Worm (Caenorhabditis elegans) whole organism, L1 larva: ENCODE measurements around the gene K08B12.1.

Source experiments
- C04F5.9 ChIP-seq: sonication (generic microtip); optimal IDR thresholded peaks from 2 replicates; lab custom pipeline; 2016; ENCODE audit warnings: missing genetic modification characterization, missing compliant biosample characterization
- C16A3.4 ChIP-seq: fragments of 150-350 bp; optimal IDR thresholded peaks from 2 replicates; lab custom pipeline; 2014; ENCODE audit warnings: missing biosample characterization, missing genetic modification characterization
- F16B12.6 ChIP-seq: fragments of 150-350 bp; optimal IDR thresholded peaks from 2 replicates; lab custom pipeline; 2014; ENCODE audit warnings: missing biosample characterization, missing genetic modification characterization
- aha-1 ChIP-seq: fragments of 150-350 bp; optimal IDR thresholded peaks from 2 replicates; lab custom pipeline; 2014; ENCODE audit warnings: missing biosample characterization, missing genetic modification characterization
- alr-1 ChIP-seq: fragments of 200-800 bp; sonication (Bioruptor generic); optimal IDR thresholded peaks from 2 replicates; lab custom pipeline; 2018; ENCODE audit warnings: borderline replicate concordance, mild to moderate bottlenecking, missing genetic modification characterization, missing compliant biosample characterization
- ama-1 ChIP-seq: fragments of 150-350 bp; optimal IDR thresholded peaks from 2 replicates; lab custom pipeline; 2014
- blmp-1 ChIP-seq: fragments of 150-350 bp; optimal IDR thresholded peaks from 2 replicates; lab custom pipeline; 2014; ENCODE audit warnings: missing biosample characterization, missing genetic modification characterization
- ceh-8 ChIP-seq: fragments of 200-800 bp; sonication (Bioruptor generic); optimal IDR thresholded peaks from 2 replicates; lab custom pipeline; 2018; ENCODE audit warnings: mild to moderate bottlenecking, missing genetic modification characterization, moderate library complexity, missing compliant biosample characterization
- ceh-88 ChIP-seq: fragments of 200-800 bp; sonication (Bioruptor generic); IDR thresholded peaks from 2 replicates; pipeline ENCODE4 v1.3.6; 2022; ENCODE audit warnings: missing genetic modification characterization, missing compliant biosample characterization
- ces-1 ChIP-seq: fragments of 150-350 bp; optimal IDR thresholded peaks from 2 replicates; lab custom pipeline; 2014; ENCODE audit warnings: missing biosample characterization, missing genetic modification reagents, missing genetic modification characterization
- dpl-1 ChIP-seq, 3 experiments: fragments of 150-350 bp in 2 of 3; sonication (generic microtip) in 1 of 3; optimal IDR thresholded peaks; 2 replicates each; lab custom pipeline; 2014 to 2017; ENCODE audit warnings: missing biosample characterization in 3 of 3, missing genetic modification characterization in 3 of 3, missing genetic modification reagents in 3 of 3
- dsc-1 ChIP-seq: sonication (generic microtip); optimal IDR thresholded peaks from 2 replicates; lab custom pipeline; 2016; ENCODE audit warnings: mild to moderate bottlenecking, missing genetic modification characterization, missing compliant biosample characterization
- efl-3 ChIP-seq: fragments of 200-800 bp; sonication (Bioruptor generic); optimal IDR thresholded peaks from 2 replicates; lab custom pipeline; 2018; ENCODE audit warnings: mild to moderate bottlenecking, missing genetic modification characterization, missing compliant biosample characterization
- egl-13 ChIP-seq: sonication (generic microtip); optimal IDR thresholded peaks from 2 replicates; lab custom pipeline; 2016; ENCODE audit warnings: missing genotype, missing genetic modification reagents, missing genetic modification characterization, missing compliant biosample characterization
- egl-27 ChIP-seq, 2 experiments: fragments of 150-350 bp in 1 of 2; sonication (generic microtip); optimal IDR thresholded peaks; 3 replicates each; lab custom pipeline; 2017 to 2018; ENCODE audit warnings: missing biosample characterization in 2 of 2, missing genetic modification characterization in 2 of 2, missing genetic modification reagents in 2 of 2
- elt-2 ChIP-seq: sonication (generic microtip); optimal IDR thresholded peaks from 2 replicates; lab custom pipeline; 2016; ENCODE audit warnings: missing genetic modification characterization, mild to moderate bottlenecking, inconsistent platforms, missing compliant biosample characterization, missing genetic modification reagents
- ets-5 ChIP-seq: fragments of 200-800 bp; sonication (Bioruptor generic); IDR thresholded peaks from 2 replicates; pipeline ENCODE4 v1.3.6; 2022; ENCODE audit warnings: missing genetic modification characterization, missing compliant biosample characterization
- fkh-10 ChIP-seq: sonication (generic microtip); optimal IDR thresholded peaks from 2 replicates; lab custom pipeline; 2017; ENCODE audit warnings: missing biosample characterization, missing genetic modification reagents, missing genetic modification characterization
- fkh-8 ChIP-seq: sonication (generic microtip); optimal IDR thresholded peaks from 2 replicates; lab custom pipeline; 2016; ENCODE audit warnings: mild to moderate bottlenecking, missing genetic modification characterization, missing compliant biosample characterization
- fos-1 ChIP-seq: fragments of 150-350 bp; optimal IDR thresholded peaks from 2 replicates; lab custom pipeline; 2014; ENCODE audit warnings: missing biosample characterization, missing genetic modification characterization
- hlh-4 ChIP-seq: sonication (generic microtip); optimal IDR thresholded peaks from 2 replicates; lab custom pipeline; 2016; ENCODE audit warnings: mild to moderate bottlenecking, missing genetic modification characterization, missing compliant biosample characterization
- irx-1 ChIP-seq: sonication (generic microtip); optimal IDR thresholded peaks from 2 replicates; lab custom pipeline; 2016; ENCODE audit warnings: missing genetic modification characterization, missing compliant biosample characterization
- jun-1 ChIP-seq: fragments of 150-350 bp; optimal IDR thresholded peaks from 2 replicates; lab custom pipeline; 2014; ENCODE audit warnings: missing biosample characterization, missing genetic modification reagents, missing genetic modification characterization
- lin-14 ChIP-seq: fragments of 200-800 bp; sonication (Bioruptor generic); optimal IDR thresholded peaks from 2 replicates; lab custom pipeline; 2018; ENCODE audit warnings: mild to moderate bottlenecking, missing genetic modification characterization, moderate library complexity, missing compliant biosample characterization
- lin-35 ChIP-seq, 2 experiments: fragments of 150-350 bp; optimal IDR thresholded peaks; 2 replicates each; lab custom pipeline; 2014; ENCODE audit warnings: missing biosample characterization in 2 of 2, missing genetic modification characterization in 2 of 2, missing genetic modification reagents in 2 of 2
- lsy-2 ChIP-seq, 2 experiments: fragments of 150-350 bp; optimal IDR thresholded peaks; 2 replicates each; lab custom pipeline; 2014; ENCODE audit warnings: missing biosample characterization in 2 of 2, missing genetic modification characterization in 2 of 2
- mdl-1 ChIP-seq, 2 experiments: fragments of 150-350 bp; optimal IDR thresholded peaks; 2 replicates each; lab custom pipeline; 2014 to 2017; ENCODE audit warnings: missing biosample characterization in 2 of 2, missing genetic modification characterization in 2 of 2, inconsistent platforms in 1 of 2
- mef-2 ChIP-seq: fragments of 150-350 bp; optimal IDR thresholded peaks from 2 replicates; lab custom pipeline; 2014; ENCODE audit warnings: missing biosample characterization, missing genetic modification characterization
- mep-1 ChIP-seq: fragments of 150-350 bp; optimal IDR thresholded peaks from 2 replicates; lab custom pipeline; 2014; ENCODE audit warnings: missing biosample characterization, missing genetic modification characterization
- nhr-11 ChIP-seq: fragments of 150-350 bp; optimal IDR thresholded peaks from 2 replicates; lab custom pipeline; 2014; ENCODE audit warnings: missing biosample characterization, missing genetic modification characterization
- nhr-19 ChIP-seq: fragments of 200-800 bp; sonication (Bioruptor generic); conservative IDR thresholded peaks from 2 replicates; pipeline ENCODE4 v1.3.6; 2022; ENCODE audit warnings: missing genetic modification characterization, missing compliant biosample characterization
- nhr-20 ChIP-seq: sonication (generic microtip); optimal IDR thresholded peaks from 2 replicates; lab custom pipeline; 2016; ENCODE audit warnings: mild to moderate bottlenecking, missing genetic modification characterization, missing compliant biosample characterization
- nhr-237 ChIP-seq: fragments of 150-350 bp; optimal IDR thresholded peaks from 2 replicates; lab custom pipeline; 2014; ENCODE audit warnings: missing biosample characterization, missing genetic modification characterization
- nhr-47 ChIP-seq: sonication (generic microtip); optimal IDR thresholded peaks from 2 replicates; lab custom pipeline; 2016; ENCODE audit warnings: mild to moderate bottlenecking, missing genetic modification characterization, moderate library complexity, missing compliant biosample characterization
- nhr-71 ChIP-seq: sonication (generic microtip); optimal IDR thresholded peaks from 2 replicates; lab custom pipeline; 2016; ENCODE audit warnings: mild to moderate bottlenecking, missing genetic modification characterization, moderate library complexity, missing compliant biosample characterization
- nhr-76 ChIP-seq: sonication (generic microtip); optimal IDR thresholded peaks from 2 replicates; lab custom pipeline; 2017; ENCODE audit warnings: missing biosample characterization, missing genetic modification characterization
- nhr-77 ChIP-seq: fragments of 150-350 bp; optimal IDR thresholded peaks from 2 replicates; lab custom pipeline; 2014; ENCODE audit warnings: missing biosample characterization, missing genetic modification characterization
- nhr-84 ChIP-seq: sonication (generic microtip); optimal IDR thresholded peaks from 2 replicates; lab custom pipeline; 2017; ENCODE audit warnings: missing biosample characterization, missing genetic modification characterization
- nhr-85 ChIP-seq: sonication (generic microtip); peaks from one replicate; lab custom pipeline; 2016; ENCODE audit warnings: missing genetic modification characterization, inconsistent platforms, missing compliant biosample characterization
- pag-3 ChIP-seq: sonication (generic microtip); optimal IDR thresholded peaks from 2 replicates; lab custom pipeline; 2017; ENCODE audit warnings: missing genetic modification characterization, mild to moderate bottlenecking, missing compliant biosample characterization, antibody characterized with exemption, borderline replicate concordance; ENCODE audit not compliant: insufficient read depth
- pax-3 ChIP-seq: fragments of 200-800 bp; sonication (Bioruptor generic); optimal IDR thresholded peaks from 2 replicates; lab custom pipeline; 2018; ENCODE audit warnings: mild to moderate bottlenecking, missing genetic modification characterization, moderate library complexity, missing compliant biosample characterization
- pqm-1 ChIP-seq: sonication (generic microtip); optimal IDR thresholded peaks from 3 replicates; lab custom pipeline; 2017; ENCODE audit warnings: missing biosample characterization, missing genetic modification characterization
- skn-1 ChIP-seq: fragments of 150-350 bp; optimal IDR thresholded peaks from 2 replicates; lab custom pipeline; 2014; ENCODE audit warnings: missing biosample characterization, missing genetic modification characterization
- snpc-4 ChIP-seq: fragments of 150-350 bp; optimal IDR thresholded peaks from 2 replicates; lab custom pipeline; 2014; ENCODE audit warnings: missing biosample characterization, missing genetic modification characterization
- swsn-7 ChIP-seq: sonication (generic microtip); optimal IDR thresholded peaks from 2 replicates; lab custom pipeline; 2016; ENCODE audit warnings: missing genetic modification characterization, missing compliant biosample characterization
- tbx-2 ChIP-seq: sonication (generic microtip); optimal IDR thresholded peaks from 2 replicates; lab custom pipeline; 2016; ENCODE audit warnings: missing genetic modification characterization, missing compliant biosample characterization
- tlp-1 ChIP-seq: fragments of 150-350 bp; optimal IDR thresholded peaks from 2 replicates; lab custom pipeline; 2014; ENCODE audit warnings: missing biosample characterization, missing genetic modification characterization
- unc-86 ChIP-seq: sonication (generic microtip); optimal IDR thresholded peaks from 2 replicates; lab custom pipeline; 2016; ENCODE audit warnings: missing genetic modification characterization, missing compliant biosample characterization
- xbp-1 ChIP-seq: sonication (generic microtip); optimal IDR thresholded peaks from 2 replicates; lab custom pipeline; 2016; ENCODE audit warnings: missing genetic modification characterization, missing compliant biosample characterization
- zag-1 ChIP-seq: fragments of 150-350 bp; optimal IDR thresholded peaks from 2 replicates; lab custom pipeline; 2014; ENCODE audit warnings: missing biosample characterization, missing genetic modification characterization
- ztf-11 ChIP-seq, 2 experiments: sonication (generic microtip); optimal IDR thresholded peaks; 2 replicates each; lab custom pipeline; 2016 to 2017; ENCODE audit warnings: missing genetic modification characterization in 2 of 2, missing biosample characterization in 1 of 2, missing compliant biosample characterization in 1 of 2

Gene K08B12.1

ce11 chrV:6244631-6245030 is 14.5 kb upstream of the K08B12.1 start:
- TF ChIP-seq egl-13 (tag; lab: Kevin White, UChicago) = peak; percentile 71
- TF ChIP-seq mef-2 (tag; lab: Kevin White, UChicago) = no peak
- TF ChIP-seq swsn-7 (tag; lab: Kevin White, UChicago) = peak; percentile 33
- no peak for TF ChIP-seq ces-1 (GFP tag; lab: Kevin White, UChicago)
- no peak for TF ChIP-seq ceh-8
- peak; percentile 10 for TF ChIP-seq unc-86 (tag; lab: Kevin White, UChicago)
- TF ChIP-seq nhr-47 (tag; lab: Kevin White, UChicago) = peak; percentile 67
- no peak for TF ChIP-seq fos-1 (tag; lab: Kevin White, UChicago)
- TF ChIP-seq pag-3 (tag; lab: Kevin White, UChicago) = no peak
- no peak for TF ChIP-seq fkh-10 (GFP tag; lab: Kevin White, UChicago)
- peak; percentile 91 for TF ChIP-seq fkh-8 (tag; lab: Kevin White, UChicago)
- TF ChIP-seq nhr-20 (tag; lab: Kevin White, UChicago) = peak; percentile 27
- TF ChIP-seq lsy-2 (tag; optimal IDR thresholded peaks at IDR 0.05; lab: Kevin White, UChicago) = peak in 1 of 2 experiments; percentile 24
- TF ChIP-seq nhr-71 = peak; percentile 69
- peak; percentile 25 for TF ChIP-seq pax-3
- TF ChIP-seq ztf-11 (tag; optimal IDR thresholded peaks at IDR 0.05; lab: Kevin White, UChicago) = no peak
- TF ChIP-seq jun-1 (tag; lab: Kevin White, UChicago) = no peak
- TF ChIP-seq tbx-2 (tag; lab: Kevin White, UChicago) = peak; percentile 35
- peak; percentile 35 for TF ChIP-seq hlh-4 (tag; lab: Kevin White, UChicago)
- TF ChIP-seq lin-14 (GFP tag; lab: Kevin White, UChicago) = peak; percentile 79
- no peak for TF ChIP-seq nhr-85 (tag; lab: Kevin White, UChicago)
- TF ChIP-seq nhr-11 (tag; lab: Kevin White, UChicago) = peak; percentile 2
- no peak for TF ChIP-seq ets-5 (GFP tag; lab: Robert Waterston, UW)
- TF ChIP-seq zag-1 = no peak

- TF ChIP-seq nhr-19 (peak; percentile 91), nhr-76 (tag; lab: Kevin White, UChicago) (peak; percentile 58), pqm-1 (tag; lab: Kevin White, UChicago) (no peak), ceh-8 (peak; percentile 31), nhr-237 (peak; percentile 48), efl-3 (GFP tag; lab: Kevin White, UChicago) (peak; percentile 37), mdl-1 (tag; optimal IDR thresholded peaks at IDR 0.05; lab: Kevin White, UChicago) (peak in 1 of 2 experiments; percentile 90), dsc-1 (peak; percentile 71), F16B12.6 (tag; lab: Kevin White, UChicago) (no peak), elt-2 (tag; lab: Kevin White, UChicago) (peak; percentile 51), C16A3.4 (peak; percentile 66), skn-1 (peak; percentile 86), C04F5.9 (peak; percentile 4), nhr-77 (tag; lab: Kevin White, UChicago) (peak; percentile 79), ama-1 (lab: Kevin White, UChicago) (no peak), ceh-88 (peak; percentile 60; the same call in 1 of the 2 replicates), tbx-2 (tag; lab: Kevin White, UChicago) (peak; percentile 93), aha-1 (tag; lab: Kevin White, UChicago) (peak; percentile 14), tlp-1 (no peak), egl-27 (tag; optimal IDR thresholded peaks at IDR 0.05; lab: Kevin White, UChicago) (peak; percentile 71 to 90), nhr-71 (peak; percentile 97), nhr-84 (tag; lab: Kevin White, UChicago) (no peak), dpl-1 (GFP tag; optimal IDR thresholded peaks at IDR 0.05; lab: Kevin White, UChicago) (peak; percentile 29 to 43 (median 43)), xbp-1 (tag; lab: Kevin White, UChicago) (peak; percentile 86), mep-1 (peak; percentile 86), lsy-2 (tag; optimal IDR thresholded peaks at IDR 0.05; lab: Kevin White, UChicago) (peak; percentile 82 to 84), blmp-1 (tag; lab: Kevin White, UChicago) (peak; percentile 86), alr-1 (tag; lab: Kevin White, UChicago) (no peak), lin-35 (GFP tag; optimal IDR thresholded peaks at IDR 0.05; lab: Kevin White, UChicago) (peak; percentile 71 to 75), fos-1 (tag; lab: Kevin White, UChicago) (peak; percentile 64), irx-1 (tag; lab: Kevin White, UChicago) (peak; percentile 77), snpc-4 (tag; lab: Kevin White, UChicago) (peak; percentile 49)
These were observed 12.6 kb upstream of the K08B12.1 start, which contains the start of gene dmd-7 for ce11 chrV:6246454-6246981. Gene dmd-7, plus strand, starts transcription at chrV:6246931.
